Worm (Caenorhabditis elegans) whole organism, young adult: ENCODE measurements around the gene kin-34.

ENCODE experiments used
- B0336.3 ChIP-seq: fragments of 200-800 bp; sonication (Bioruptor generic); IDR thresholded peaks from 2 replicates; pipeline ENCODE4 v1.3.6; 2022; ENCODE audit warnings: missing genetic modification characterization, missing compliant biosample characterization
- C17E4.6 ChIP-seq: fragments of 200-800 bp; sonication (Bioruptor generic); IDR thresholded peaks from 2 replicates; pipeline ENCODE4 v1.3.6; 2022; ENCODE audit warnings: missing genetic modification reagents, missing genetic modification characterization, missing compliant biosample characterization
- D2030.7 ChIP-seq: fragments of 200-800 bp; sonication (Bioruptor generic); IDR thresholded peaks from 2 replicates; pipeline ENCODE4 v1.3.6; 2022; ENCODE audit warnings: missing genetic modification reagents, missing genetic modification characterization, missing compliant biosample characterization
- F10E7.11 ChIP-seq: sonication (generic microtip); optimal IDR thresholded peaks from 2 replicates; lab custom pipeline; 2017; ENCODE audit warnings: mild to moderate bottlenecking, missing genetic modification characterization, moderate library complexity, missing compliant biosample characterization
- F22D6.2 ChIP-seq: sonication (generic microtip); optimal IDR thresholded peaks from 2 replicates; lab custom pipeline; 2016; ENCODE audit warnings: mild to moderate bottlenecking, missing genetic modification characterization, missing compliant biosample characterization
- F57C9.4 ChIP-seq: sonication (generic microtip); optimal IDR thresholded peaks from 2 replicates; lab custom pipeline; 2017; ENCODE audit warnings: mild to moderate bottlenecking, missing genetic modification characterization, missing compliant biosample characterization
- Y67H2A.10 ChIP-seq: fragments of 200-800 bp; sonication (Bioruptor generic); conservative IDR thresholded peaks from 2 replicates; pipeline ENCODE4 v1.3.6; 2022; ENCODE audit warnings: missing genetic modification reagents, missing genetic modification characterization, missing compliant biosample characterization
- Y79H2A.3 ChIP-seq: fragments of 200-800 bp; sonication (Bioruptor generic); conservative IDR thresholded peaks from 2 replicates; pipeline ENCODE4 v1.3.6; 2022; ENCODE audit warnings: missing genetic modification reagents, missing genetic modification characterization, missing compliant biosample characterization
- Y95B8A.8 ChIP-seq: fragments of 200-800 bp; sonication (Bioruptor generic); IDR thresholded peaks from 2 replicates; pipeline ENCODE4 v1.3.6; 2022; ENCODE audit warnings: missing genetic modification reagents, missing genetic modification characterization, missing compliant biosample characterization
- aptf-2 ChIP-seq: fragments of 200-800 bp; sonication (Bioruptor generic); conservative IDR thresholded peaks from 2 replicates; pipeline ENCODE4 v1.3.6; 2022; ENCODE audit warnings: missing genetic modification reagents, missing genetic modification characterization, missing compliant biosample characterization
- atf-7 ChIP-seq: sonication (generic microtip); optimal IDR thresholded peaks from 2 replicates; lab custom pipeline; 2017; ENCODE audit warnings: mild to moderate bottlenecking, missing genetic modification characterization, missing compliant biosample characterization
- athp-1 ChIP-seq: sonication (generic microtip); optimal IDR thresholded peaks from 2 replicates; lab custom pipeline; 2017; ENCODE audit warnings: mild to moderate bottlenecking, missing genetic modification characterization, missing compliant biosample characterization
- attf-3 ChIP-seq: fragments of 200-800 bp; sonication (Bioruptor generic); conservative IDR thresholded peaks from 2 replicates; pipeline ENCODE4 v1.3.6; 2022; ENCODE audit warnings: missing genetic modification reagents, missing genetic modification characterization, missing compliant biosample characterization
- bed-2 ChIP-seq: fragments of 200-800 bp; sonication (Bioruptor generic); IDR thresholded peaks from 2 replicates; pipeline ENCODE4 v1.3.6; 2022; ENCODE audit warnings: missing genetic modification reagents, missing genetic modification characterization, missing compliant biosample characterization
- cebp-1 ChIP-seq, 2 experiments: fragments of 200-800 bp in 1 of 2; sonication (Bioruptor generic) in 1 of 2; sonication (generic microtip) in 1 of 2; IDR thresholded peaks in 1 of 2; optimal IDR thresholded peaks in 1 of 2; 2 replicates each; pipeline versions ENCODE4 v1.3.6 to Lab custom; 2017 to 2022; ENCODE audit warnings: missing compliant biosample characterization in 2 of 2, missing genetic modification characterization in 2 of 2, mild to moderate bottlenecking in 1 of 2, missing genetic modification reagents in 1 of 2, moderate library complexity in 1 of 2
- cebp-2 ChIP-seq: fragments of 200-800 bp; sonication (Bioruptor generic); IDR thresholded peaks from 2 replicates; pipeline ENCODE4 v1.3.6; 2022; ENCODE audit warnings: missing genetic modification characterization, missing compliant biosample characterization
- ceh-100 ChIP-seq: fragments of 200-800 bp; sonication (Bioruptor generic); IDR thresholded peaks from 2 replicates; pipeline ENCODE4 v1.3.6; 2022; ENCODE audit warnings: missing genetic modification reagents, missing genetic modification characterization, missing compliant biosample characterization
- ceh-27 ChIP-seq: fragments of 200-800 bp; sonication (Bioruptor generic); optimal IDR thresholded peaks from 2 replicates; lab custom pipeline; 2018; ENCODE audit warnings: mild to moderate bottlenecking, missing genetic modification characterization, moderate library complexity, missing compliant biosample characterization
- ceh-58 ChIP-seq: fragments of 200-800 bp; sonication (Bioruptor generic); IDR thresholded peaks from 2 replicates; pipeline ENCODE4 v1.3.6; 2022; ENCODE audit warnings: missing genetic modification characterization, missing compliant biosample characterization
- die-1 ChIP-seq: sonication (generic microtip); optimal IDR thresholded peaks from 2 replicates; lab custom pipeline; 2016; ENCODE audit warnings: missing genotype, mild to moderate bottlenecking, missing genetic modification characterization, missing compliant biosample characterization
- efl-1 ChIP-seq: fragments of 150-350 bp; optimal IDR thresholded peaks from 2 replicates; lab custom pipeline; 2014; ENCODE audit warnings: missing biosample characterization, missing genetic modification reagents, missing genetic modification characterization
- lin-26 ChIP-seq: fragments of 200-800 bp; sonication (Bioruptor generic); IDR thresholded peaks from 2 replicates; pipeline ENCODE4 v1.3.6; 2022; ENCODE audit warnings: missing genetic modification reagents, missing genetic modification characterization, missing compliant biosample characterization
- lin-40 ChIP-seq: sonication (generic microtip); optimal IDR thresholded peaks from 2 replicates; lab custom pipeline; 2016; ENCODE audit warnings: missing genetic modification characterization, mild to moderate bottlenecking, missing compliant biosample characterization, missing genotype, missing genetic modification reagents
- lir-1 ChIP-seq: fragments of 200-800 bp; sonication (Bioruptor generic); conservative IDR thresholded peaks from 2 replicates; pipeline ENCODE4 v1.3.6; 2022; ENCODE audit warnings: missing genetic modification reagents, missing genetic modification characterization, missing compliant biosample characterization
- lsy-27 ChIP-seq: sonication (generic microtip); optimal IDR thresholded peaks from 2 replicates; lab custom pipeline; 2017; ENCODE audit warnings: missing genetic modification characterization, mild to moderate bottlenecking, missing compliant biosample characterization, antibody characterized with exemption, missing genotype, borderline replicate concordance; ENCODE audit not compliant: insufficient read depth
- madf-3 ChIP-seq: fragments of 200-800 bp; sonication (Bioruptor generic); IDR thresholded peaks from 2 replicates; pipeline ENCODE4 v1.3.6; 2022; ENCODE audit warnings: missing genetic modification reagents, missing genetic modification characterization, missing compliant biosample characterization
- nhr-27 ChIP-seq: fragments of 200-800 bp; sonication (Bioruptor generic); optimal IDR thresholded peaks from 2 replicates; lab custom pipeline; 2018; ENCODE audit warnings: mild to moderate bottlenecking, missing genetic modification characterization, moderate library complexity, missing compliant biosample characterization
- rcor-1 ChIP-seq: fragments of 200-800 bp; sonication (Bioruptor generic); IDR thresholded peaks from 2 replicates; pipeline ENCODE4 v1.3.6; 2022; ENCODE audit warnings: missing genetic modification reagents, missing genetic modification characterization, missing compliant biosample characterization
- repo-1 ChIP-seq: sonication (generic microtip); optimal IDR thresholded peaks from 2 replicates; lab custom pipeline; 2017; ENCODE audit warnings: mild to moderate bottlenecking, missing genetic modification characterization, missing compliant biosample characterization
- snpc-1.1 ChIP-seq: sonication (generic microtip); optimal IDR thresholded peaks from 2 replicates; lab custom pipeline; 2017; ENCODE audit warnings: missing genetic modification characterization, mild to moderate bottlenecking, missing compliant biosample characterization, antibody characterized with exemption, moderate library complexity, missing genotype, missing genetic modification reagents; ENCODE audit not compliant: insufficient read depth
- snpc-3.4 ChIP-seq: sonication (generic microtip); optimal IDR thresholded peaks from 2 replicates; lab custom pipeline; 2017; ENCODE audit warnings: missing genetic modification characterization, mild to moderate bottlenecking, missing compliant biosample characterization, antibody characterized with exemption, moderate library complexity, missing genotype, missing genetic modification reagents
- ztf-18 ChIP-seq: sonication (generic microtip); optimal IDR thresholded peaks from 2 replicates; lab custom pipeline; 2016; ENCODE audit warnings: missing genotype, mild to moderate bottlenecking, missing genetic modification characterization, missing compliant biosample characterization
- ztf-22 ChIP-seq: fragments of 200-800 bp; sonication (Bioruptor generic); optimal IDR thresholded peaks from 2 replicates; lab custom pipeline; 2018; ENCODE audit warnings: mild to moderate bottlenecking, missing genetic modification characterization, moderate library complexity, missing compliant biosample characterization
- ztf-28 ChIP-seq: fragments of 200-800 bp; sonication (Bioruptor generic); IDR thresholded peaks from 2 replicates; pipeline ENCODE4 v1.3.6; 2022; ENCODE audit warnings: missing genetic modification reagents, missing genetic modification characterization, missing compliant biosample characterization

kin-34 gene

ce11 chrV:260334-260733 lies 14.3 kb upstream of the kin-34 start:
- TF ChIP-seq bed-2 (GFP tag; lab: Robert Waterston, UW) = no peak
- TF ChIP-seq B0336.3 (GFP tag; lab: Robert Waterston, UW) = 0 out of 2 replicates have a peak, but pooled peaks have one; percentile 19
- TF ChIP-seq, all 124 proteins: peak for 1

- no peak for TF ChIP-seq ceh-100
These were observed 12.7 kb upstream of the kin-34 start, which contains the start of gene nhr-204 for ce11 chrV:258730-259129. Gene nhr-204 (minus strand): TSS chrV:258830.

- no peak for TF ChIP-seq Y67H2A.10 (GFP tag; lab: Robert Waterston, UW)
- no peak for TF ChIP-seq Y95B8A.8
- TF ChIP-seq, all 124 proteins: peak for 0
These were observed 8.6 kb upstream of the kin-34 start, which contains the start of gene str-121 for ce11 chrV:254591-254990. Gene str-121 (minus strand): TSS chrV:254691.

ce11 chrV:251652-252051 lies 5.7 kb upstream of the kin-34 start, which contains the start of gene oac-39:
Gene oac-39 (minus strand): TSS chrV:251752.
- no peak for TF ChIP-seq F22D6.2
- no peak for TF ChIP-seq nhr-27 (tag; lab: Kevin White, UChicago)
- no peak for TF ChIP-seq snpc-3.4 (tag; lab: Kevin White, UChicago)
- TF ChIP-seq C17E4.6 (GFP tag; lab: Robert Waterston, UW) = no peak
- no peak for TF ChIP-seq atf-7 (tag; lab: Kevin White, UChicago)
- no peak for TF ChIP-seq aptf-2
- TF ChIP-seq Y67H2A.10 (GFP tag; lab: Robert Waterston, UW) = no peak
- TF ChIP-seq ztf-22 (GFP tag; lab: Kevin White, UChicago) = no peak
- TF ChIP-seq bed-2 (GFP tag; lab: Robert Waterston, UW) = no peak

- no peak for TF ChIP-seq lin-26
- TF ChIP-seq F57C9.4 = no peak
- no peak for TF ChIP-seq lsy-27 (tag; lab: Kevin White, UChicago)
- TF ChIP-seq rcor-1 = no peak
- TF ChIP-seq cebp-1 (GFP tag; IDR thresholded peaks at IDR 0.05; lab: Robert Waterston, UW) = no peak
- TF ChIP-seq cebp-1 (tag; optimal IDR thresholded peaks at IDR 0.05; lab: Kevin White, UChicago) = no peak
- no peak for TF ChIP-seq snpc-1.1 (tag; lab: Kevin White, UChicago)
- no peak for TF ChIP-seq efl-1 (GFP tag; lab: Kevin White, UChicago)
- no peak for TF ChIP-seq lir-1 (GFP tag; lab: Robert Waterston, UW)
- TF ChIP-seq ceh-58 = no peak
- TF ChIP-seq, all 124 proteins: peak for 0
These were observed 2.6 kb upstream of the kin-34 start for ce11 chrV:248636-249035.

- TF ChIP-seq F10E7.11 (tag; lab: Kevin White, UChicago) (no peak), attf-3 (GFP tag; lab: Robert Waterston, UW) (no peak), die-1 (tag; lab: Kevin White, UChicago) (no peak)
These were observed 1.6 kb upstream of the kin-34 start for ce11 chrV:247576-247975.

ce11 chrV:242518-242917 lies 3.5 kb downstream of the kin-34 start, which contains the start of gene R02C2.7:
Gene R02C2.7 (minus strand): TSS chrV:242618.
- TF ChIP-seq ztf-18 (tag; lab: Kevin White, UChicago) (no peak), Y67H2A.10 (GFP tag; lab: Robert Waterston, UW) (no peak), lin-40 (no peak), D2030.7 (GFP tag; lab: Robert Waterston, UW) (no peak), Y79H2A.3 (no peak), athp-1 (tag; lab: Kevin White, UChicago) (no peak), ceh-27 (GFP tag; lab: Kevin White, UChicago) (no peak), ceh-58 (no peak), ztf-22 (GFP tag; lab: Kevin White, UChicago) (no peak), repo-1 (tag; lab: Kevin White, UChicago) (no peak), die-1 (tag; lab: Kevin White, UChicago) (no peak), ztf-28 (no peak), lir-1 (GFP tag; lab: Robert Waterston, UW) (no peak), F57C9.4 (no peak), madf-3 (GFP tag; lab: Robert Waterston, UW) (no peak), cebp-2 (GFP tag; lab: Robert Waterston, UW) (no peak)
